Fruit fly (Drosophila melanogaster) whole organism, embryonic: ENCODE measurements around the gene CG33269.

ENCODE experiments used
- Atf3 ChIP-seq: fragments of 200-800 bp; sonication (Bioruptor generic); optimal IDR thresholded peaks from 3 replicates; lab custom pipeline; 2016; ENCODE audit warnings: missing biosample characterization, missing genetic modification characterization
- CG10274 ChIP-seq: fragments of 200-800 bp; sonication (Bioruptor generic); optimal IDR thresholded peaks from 3 replicates; lab custom pipeline; 2017; ENCODE audit warnings: missing biosample characterization, mild to moderate bottlenecking, missing genetic modification characterization
- CG11085 ChIP-seq: fragments of 200-800 bp; sonication (Bioruptor generic); IDR thresholded peaks from 2 replicates; pipeline ENCODE4 v1.3.6; 2022; ENCODE audit warnings: missing biosample characterization, missing genetic modification characterization
- CG12155 ChIP-seq: fragments of 200-800 bp; sonication (Bioruptor generic); optimal IDR thresholded peaks from 3 replicates; lab custom pipeline; 2016; ENCODE audit warnings: missing biosample characterization, missing genetic modification characterization
- CG12659 ChIP-seq: fragments of 200-800 bp; sonication (Bioruptor generic); optimal IDR thresholded peaks from 3 replicates; lab custom pipeline; 2017; ENCODE audit warnings: mild to moderate bottlenecking, missing biosample characterization, missing genetic modification reagents, missing genetic modification characterization
- CG13424 ChIP-seq: fragments of 200-800 bp; sonication (Bioruptor generic); optimal IDR thresholded peaks from 2 replicates; lab custom pipeline; 2019; ENCODE audit warnings: missing biosample characterization, mild to moderate bottlenecking, missing genetic modification characterization, moderate library complexity
- CG14710 ChIP-seq: fragments of 200-800 bp; sonication (Bioruptor generic); optimal IDR thresholded peaks from 3 replicates; lab custom pipeline; 2019; ENCODE audit warnings: missing biosample characterization, mild to moderate bottlenecking, missing genetic modification characterization, moderate library complexity
- CG14860 ChIP-seq: fragments of 200-800 bp; sonication (Bioruptor generic); IDR thresholded peaks from 3 replicates; pipeline ENCODE4 v1.3.6; 2022; ENCODE audit warnings: missing biosample characterization, missing genetic modification characterization; ENCODE audit not compliant: partially characterized antibody
- CG1603 ChIP-seq: fragments of 200-800 bp; sonication (Bioruptor generic); optimal IDR thresholded peaks from 2 replicates; lab custom pipeline; 2019; ENCODE audit warnings: missing biosample characterization, mild to moderate bottlenecking, missing genetic modification characterization, moderate library complexity
- CG16779 ChIP-seq: fragments of 200-800 bp; sonication (Bioruptor generic); IDR thresholded peaks from 2 replicates; pipeline ENCODE4 v1.3.6; 2022; ENCODE audit warnings: missing biosample characterization, missing genetic modification characterization
- CG17802 ChIP-seq: fragments of 200-800 bp; sonication (Bioruptor generic); optimal IDR thresholded peaks from 2 replicates; lab custom pipeline; 2018; ENCODE audit warnings: missing biosample characterization, mild to moderate bottlenecking, missing genetic modification characterization, moderate library complexity
- CG18011 ChIP-seq: fragments of 200-800 bp; sonication (Bioruptor generic); optimal IDR thresholded peaks from 2 replicates; lab custom pipeline; 2017; ENCODE audit warnings: missing biosample characterization, missing genetic modification characterization, mild to moderate bottlenecking, moderate library complexity, missing genotype
- CG30403 ChIP-seq: fragments of 200-800 bp; sonication (Bioruptor generic); optimal IDR thresholded peaks from 3 replicates; lab custom pipeline; 2016; ENCODE audit warnings: missing biosample characterization, missing genetic modification characterization
- CG31441 ChIP-seq: fragments of 200-800 bp; sonication (Bioruptor generic); IDR thresholded peaks from 2 replicates; pipeline ENCODE4 v1.3.6; 2022; ENCODE audit warnings: missing biosample characterization, missing genetic modification characterization
- CG33213 ChIP-seq: fragments of 200-800 bp; sonication (Bioruptor generic); optimal IDR thresholded peaks from 3 replicates; lab custom pipeline; 2016; ENCODE audit warnings: missing biosample characterization, missing genetic modification characterization
- CG34376 ChIP-seq: fragments of 200-800 bp; sonication (Bioruptor generic); optimal IDR thresholded peaks from 2 replicates; lab custom pipeline; 2018; ENCODE audit warnings: missing biosample characterization, mild to moderate bottlenecking, missing genetic modification characterization
- CG43689 ChIP-seq: fragments of 200-800 bp; sonication (Bioruptor generic); IDR thresholded peaks from 2 replicates; pipeline ENCODE4 v1.3.6; 2022; ENCODE audit warnings: missing biosample characterization, missing genetic modification characterization
- CG4617 ChIP-seq: fragments of 200-800 bp; sonication (Bioruptor generic); optimal IDR thresholded peaks from 3 replicates; lab custom pipeline; 2016; ENCODE audit warnings: missing biosample characterization, missing genetic modification characterization, borderline replicate concordance
- CG4820 ChIP-seq: fragments of 200-800 bp; sonication (Bioruptor generic); optimal IDR thresholded peaks from 3 replicates; lab custom pipeline; 2016; ENCODE audit warnings: missing biosample characterization, missing genetic modification characterization
- CG6175 ChIP-seq: fragments of 200-800 bp; sonication (Bioruptor generic); IDR thresholded peaks from 3 replicates; pipeline ENCODE4 v1.3.6; 2022; ENCODE audit warnings: missing biosample characterization, missing genetic modification characterization
- CG8765 ChIP-seq: fragments of 200-800 bp; sonication (Bioruptor generic); IDR thresholded peaks from 2 replicates; pipeline ENCODE4 v1.3.6; 2022; ENCODE audit warnings: missing biosample characterization, missing genetic modification characterization
- E2f1 ChIP-seq: fragments of 200-800 bp; sonication (Bioruptor generic); IDR thresholded peaks from 2 replicates; pipeline ENCODE4 v1.3.6; 2022; ENCODE audit warnings: missing biosample characterization, missing genetic modification characterization
- Eip74EF ChIP-seq, 2 experiments: fragments of 200-800 bp in 1 of 2; fragments of >200 bp in 1 of 2; sonication (Bioruptor generic) in 1 of 2; optimal IDR thresholded peaks; 2 replicates each; lab custom pipeline; 2017 to 2019; ENCODE audit warnings: missing biosample characterization in 2 of 2, missing genetic modification characterization in 2 of 2, mild to moderate bottlenecking in 1 of 2, moderate library complexity in 1 of 2
- Fer2 ChIP-seq: fragments of 200-800 bp; sonication (Bioruptor generic); optimal IDR thresholded peaks from 2 replicates; lab custom pipeline; 2018; ENCODE audit warnings: missing biosample characterization, mild to moderate bottlenecking, missing genetic modification characterization, moderate library complexity
- HmgZ ChIP-seq: fragments of 200-800 bp; sonication (Bioruptor generic); optimal IDR thresholded peaks from 2 replicates; lab custom pipeline; 2018; ENCODE audit warnings: missing biosample characterization, mild to moderate bottlenecking, missing genetic modification characterization
- Myb ChIP-seq: fragments of 200-800 bp; sonication (Bioruptor generic); optimal IDR thresholded peaks from 2 replicates; lab custom pipeline; 2016; ENCODE audit warnings: missing biosample characterization, missing genetic modification characterization
- Rx ChIP-seq: fragments of 200-800 bp; sonication (Bioruptor generic); IDR thresholded peaks from 2 replicates; pipeline ENCODE4 v1.3.6; 2022; ENCODE audit warnings: missing biosample characterization, missing genetic modification characterization
- Spps ChIP-seq: fragments of 200-800 bp; sonication (Bioruptor generic); optimal IDR thresholded peaks from 2 replicates; lab custom pipeline; 2018; ENCODE audit warnings: missing biosample characterization, mild to moderate bottlenecking, missing genetic modification characterization
- Stat92E ChIP-seq, 3 experiments: fragments of >200 bp in 2 of 3; fragments of 200-800 bp in 1 of 3; sonication (Bioruptor generic) in 1 of 3; optimal IDR thresholded peaks; 2 replicates each; lab custom pipeline; 2017 to 2019; ENCODE audit warnings: missing biosample characterization in 3 of 3, missing genetic modification characterization in 3 of 3, mild to moderate bottlenecking in 1 of 3, moderate library complexity in 1 of 3
- Taf1 ChIP-seq: fragments of 200-800 bp; sonication (Bioruptor generic); IDR thresholded peaks from 2 replicates; pipeline ENCODE4 v1.3.6; 2022; ENCODE audit warnings: missing biosample characterization, missing genetic modification characterization
- abd-A ChIP-seq: fragments of 200-800 bp; sonication (Bioruptor generic); optimal IDR thresholded peaks from 3 replicates; lab custom pipeline; 2019; ENCODE audit warnings: missing biosample characterization, mild to moderate bottlenecking, missing genetic modification characterization, moderate library complexity
- ac ChIP-seq: fragments of 200-800 bp; sonication (Bioruptor generic); optimal IDR thresholded peaks from 3 replicates; lab custom pipeline; 2017; ENCODE audit warnings: missing biosample characterization, mild to moderate bottlenecking, missing genetic modification characterization
- amos ChIP-seq: fragments of 200-800 bp; sonication (Bioruptor generic); IDR thresholded peaks from 2 replicates; pipeline ENCODE4 v1.3.6; 2022; ENCODE audit warnings: missing biosample characterization, missing genetic modification characterization; ENCODE audit not compliant: partially characterized antibody
- bsh ChIP-seq, 2 experiments: fragments of 200-800 bp; sonication (Bioruptor generic); optimal IDR thresholded peaks; 2 replicates each; lab custom pipeline; 2017 to 2018; ENCODE audit warnings: mild to moderate bottlenecking in 2 of 2, missing biosample characterization in 2 of 2, missing genetic modification characterization in 2 of 2, moderate library complexity in 1 of 2
- croc ChIP-seq: fragments of 200-800 bp; sonication (Bioruptor generic); conservative IDR thresholded peaks from 3 replicates; pipeline ENCODE4 v1.3.6; 2022; ENCODE audit warnings: missing biosample characterization, missing genetic modification characterization
- crp ChIP-seq, 2 experiments: fragments of 200-800 bp; sonication (Bioruptor generic); optimal IDR thresholded peaks; 2 replicates in 1 of 2; 3 replicates in 1 of 2; lab custom pipeline; 2017; ENCODE audit warnings: missing biosample characterization in 2 of 2, missing genetic modification characterization in 2 of 2, mild to moderate bottlenecking in 1 of 2, moderate library complexity in 1 of 2
- dimm ChIP-seq: fragments of 200-800 bp; sonication (Bioruptor generic); IDR thresholded peaks from 2 replicates; pipeline ENCODE4 v1.3.6; 2022; ENCODE audit warnings: missing biosample characterization, missing genetic modification characterization
- dm ChIP-seq: fragments of 200-800 bp; sonication (Bioruptor generic); optimal IDR thresholded peaks from 3 replicates; lab custom pipeline; 2016; ENCODE audit warnings: missing biosample characterization, missing genetic modification characterization
- dpn ChIP-seq, 2 experiments: fragments of 200-800 bp; sonication (Bioruptor generic); optimal IDR thresholded peaks; 3 replicates each; lab custom pipeline; 2016; ENCODE audit warnings: missing biosample characterization in 2 of 2, missing genetic modification characterization in 2 of 2
- emc ChIP-seq: fragments of 200-800 bp; sonication (Bioruptor generic); optimal IDR thresholded peaks from 2 replicates; lab custom pipeline; 2016; ENCODE audit warnings: missing biosample characterization, missing genetic modification characterization
- klu ChIP-seq: fragments of 200-800 bp; sonication (Bioruptor generic); IDR thresholded peaks from 2 replicates; pipeline ENCODE4 v1.3.6; 2022; ENCODE audit warnings: missing biosample characterization, missing genetic modification characterization
- lbe ChIP-seq: fragments of 200-800 bp; sonication (Bioruptor generic); optimal IDR thresholded peaks from 2 replicates; lab custom pipeline; 2016; ENCODE audit warnings: missing biosample characterization, mild to moderate bottlenecking, missing genetic modification characterization
- lmd ChIP-seq: fragments of 200-800 bp; sonication (Bioruptor generic); IDR thresholded peaks from 2 replicates; pipeline ENCODE4 v1.3.6; 2022; ENCODE audit warnings: missing biosample characterization, missing genetic modification characterization
- lola ChIP-seq, 3 experiments: fragments of >200 bp in 2 of 3; fragments of 200-800 bp in 1 of 3; sonication (Bioruptor generic) in 1 of 3; optimal IDR thresholded peaks; 2 replicates each; lab custom pipeline; 2017 to 2019; ENCODE audit warnings: missing biosample characterization in 3 of 3, missing genetic modification characterization in 3 of 3, mild to moderate bottlenecking in 1 of 3, moderate library complexity in 1 of 3
- mld ChIP-seq: fragments of 200-800 bp; sonication (Bioruptor generic); IDR thresholded peaks from 3 replicates; pipeline ENCODE4 v1.3.6; 2022; ENCODE audit warnings: missing biosample characterization, missing genetic modification characterization; ENCODE audit not compliant: partially characterized antibody
- nerfin-1 ChIP-seq: fragments of 200-800 bp; sonication (Bioruptor generic); optimal IDR thresholded peaks from 3 replicates; lab custom pipeline; 2019; ENCODE audit warnings: missing biosample characterization, mild to moderate bottlenecking, missing genetic modification characterization, moderate library complexity
- ranshi ChIP-seq: fragments of 200-800 bp; sonication (Bioruptor generic); IDR thresholded peaks from 2 replicates; pipeline ENCODE4 v1.3.6; 2022; ENCODE audit warnings: missing biosample characterization, missing genetic modification characterization
- sisA ChIP-seq: fragments of 200-800 bp; sonication (Bioruptor generic); IDR thresholded peaks from 2 replicates; pipeline ENCODE4 v1.3.6; 2022; ENCODE audit warnings: missing biosample characterization, missing genetic modification characterization
- ssp ChIP-seq: fragments of 200-800 bp; sonication (Bioruptor generic); IDR thresholded peaks from 2 replicates; pipeline ENCODE4 v1.3.6; 2022; ENCODE audit warnings: missing biosample characterization, missing genetic modification characterization

CG33269 gene

DNA sequence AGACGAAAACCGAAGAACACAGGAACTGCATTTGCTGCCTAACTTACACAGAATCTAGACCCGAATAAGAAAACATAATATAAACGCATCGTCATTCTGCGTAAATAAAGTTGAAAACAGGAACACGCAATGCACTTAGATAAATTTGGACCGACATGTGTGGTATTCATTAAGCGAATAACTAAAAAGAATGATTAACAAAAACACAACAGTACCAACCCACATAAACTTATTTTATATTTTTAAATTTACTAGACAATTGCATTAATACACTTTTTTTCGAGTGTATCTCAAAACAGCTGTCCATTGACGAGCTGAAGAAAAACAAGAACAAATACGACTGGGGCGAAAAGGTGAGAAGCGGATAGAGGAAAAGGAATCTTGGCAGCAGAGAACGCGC is 27.7 kb downstream of the CG33269 start (continued):
- TF ChIP-seq HmgZ (tag; lab: Kevin White, UChicago): peak; percentile 25
- no peak for TF ChIP-seq CG34376 (GFP tag; lab: Kevin White, UChicago)
- TF ChIP-seq amos (GFP tag; lab: Robert Waterston, UW): no peak
- peak; percentile 89 for TF ChIP-seq CG4820 (GFP tag; lab: Kevin White, UChicago)
- peak; percentile 62 for TF ChIP-seq ssp (GFP tag; lab: Robert Waterston, UW)
- peak; percentile 83 for TF ChIP-seq CG13424 (tag; lab: Kevin White, UChicago)
- no peak for TF ChIP-seq CG6175
- TF ChIP-seq CG12659 (GFP tag; lab: Kevin White, UChicago): peak; percentile 72
- peak; percentile 60 for TF ChIP-seq CG4617
- TF ChIP-seq CG31441 (GFP tag; lab: Robert Waterston, UW): peak; percentile 97
- 0 out of 2 replicates have a peak, but pooled peaks have one; percentile 22 for TF ChIP-seq CG11085
- TF ChIP-seq CG12155 (GFP tag; lab: Kevin White, UChicago): peak; percentile 75
- TF ChIP-seq ranshi (GFP tag; lab: Robert Waterston, UW): peak; percentile 79
- no peak for TF ChIP-seq Taf1
- peak in 1 of 2 experiments; percentile 94 for TF ChIP-seq bsh (GFP tag; optimal IDR thresholded peaks at IDR 0.05; lab: Kevin White, UChicago)
- TF ChIP-seq E2f1 (GFP tag; lab: Robert Waterston, UW): peak; percentile 76
- TF ChIP-seq Fer2: no peak
- peak; percentile 32 for TF ChIP-seq Myb (GFP tag; lab: Kevin White, UChicago)
- peak in 1 of 3 experiments; percentile 96 for TF ChIP-seq lola (GFP tag; optimal IDR thresholded peaks at IDR 0.05; lab: Kevin White, UChicago)
- TF ChIP-seq CG33213 (GFP tag; lab: Kevin White, UChicago): peak; percentile 64
- peak; percentile 79 for TF ChIP-seq croc (GFP tag; lab: Robert Waterston, UW)
- peak; percentile 70 for TF ChIP-seq dm (GFP tag; lab: Kevin White, UChicago)
- TF ChIP-seq emc (GFP tag; lab: Kevin White, UChicago): no peak
- TF ChIP-seq abd-A (tag; lab: Kevin White, UChicago): no peak
- TF ChIP-seq Eip74EF (GFP tag; optimal IDR thresholded peaks at IDR 0.05; lab: Kevin White, UChicago): peak in 1 of 2 experiments; percentile 76
- no peak for TF ChIP-seq CG16779 (GFP tag; lab: Robert Waterston, UW)
- TF ChIP-seq lbe (GFP tag; lab: Kevin White, UChicago): peak; percentile 15
- TF ChIP-seq nerfin-1 (tag; lab: Kevin White, UChicago): peak; percentile 79
- peak; percentile 76 for TF ChIP-seq Atf3 (GFP tag; lab: Kevin White, UChicago)
- peak; percentile 79 for TF ChIP-seq sisA (GFP tag; lab: Robert Waterston, UW)
- TF ChIP-seq CG30403 (GFP tag; lab: Kevin White, UChicago): peak; percentile 86
- TF ChIP-seq CG17802: peak; percentile 65
- no peak for TF ChIP-seq dimm (GFP tag; lab: Robert Waterston, UW)
- TF ChIP-seq CG8765 (GFP tag; lab: Robert Waterston, UW): peak; percentile 88
- peak; percentile 92 for TF ChIP-seq CG1603 (tag; lab: Kevin White, UChicago)
- TF ChIP-seq mld (GFP tag; lab: Robert Waterston, UW): no peak
- peak; percentile 70 to 80 for TF ChIP-seq dpn (GFP tag; optimal IDR thresholded peaks at IDR 0.05; lab: Kevin White, UChicago)
- peak; percentile 31 for TF ChIP-seq CG10274
- peak; percentile 96 for TF ChIP-seq CG14710 (tag; lab: Kevin White, UChicago)
- no peak for TF ChIP-seq CG14860
- peak; percentile 72 for TF ChIP-seq lmd (GFP tag; lab: Robert Waterston, UW)
- TF ChIP-seq CG43689 (GFP tag; lab: Robert Waterston, UW): 0 out of 2 replicates have a peak, but pooled peaks have one; percentile 32
- TF ChIP-seq crp (GFP tag; optimal IDR thresholded peaks at IDR 0.05; lab: Kevin White, UChicago): peak in 1 of 2 experiments; percentile 63
- TF ChIP-seq ac (GFP tag; lab: Kevin White, UChicago): peak; percentile 98
- TF ChIP-seq Spps (tag; lab: Kevin White, UChicago): peak; percentile 90
- peak in 1 of 3 experiments; percentile 94 for TF ChIP-seq Stat92E (GFP tag; optimal IDR thresholded peaks at IDR 0.05; lab: Kevin White, UChicago)
- peak; percentile 56; the same call in 1 of the 2 replicates for TF ChIP-seq Rx (GFP tag; lab: Robert Waterston, UW)
- no peak for TF ChIP-seq CG18011
- peak; percentile 53; the same call in 1 of the 2 replicates for TF ChIP-seq klu (GFP tag; lab: Robert Waterston, UW)
